Worm (Caenorhabditis elegans) whole organism, L4/young adult: ENCODE data around the gene gln-2.

Experiments
- W03F9.2 ChIP-seq: fragments of 150-350 bp; optimal IDR thresholded peaks from 2 replicates; lab custom pipeline; 2014; ENCODE audit warnings: missing biosample characterization, missing genetic modification characterization
- him-1 ChIP-seq: sonication (generic microtip); optimal IDR thresholded peaks from 2 replicates; lab custom pipeline; 2016; ENCODE audit warnings: missing genotype, missing genetic modification reagents, missing genetic modification characterization, missing compliant biosample characterization

- TF ChIP-seq him-1 (tag; lab: Kevin White, UChicago) (no peak), W03F9.2 (no peak)
Measured at ce11 chrIII:9912501-9912900, 32.1 kb downstream of the gln-2 start.
